Fruit fly (Drosophila melanogaster) whole organism, prepupa: ENCODE measurements around the gene CG32554.

Source experiments
- Blimp-1 ChIP-seq: fragments of 200-800 bp; sonication (Bioruptor generic); optimal IDR thresholded peaks from 3 replicates; lab custom pipeline; 2017; ENCODE audit warnings: missing biosample characterization, missing genetic modification characterization, mild to moderate bottlenecking, moderate library complexity, missing genetic modification reagents
- CG10669 ChIP-seq: fragments of 200-800 bp; sonication (Bioruptor generic); optimal IDR thresholded peaks from 3 replicates; lab custom pipeline; 2018; ENCODE audit warnings: missing biosample characterization, mild to moderate bottlenecking, missing genetic modification characterization, moderate library complexity
- CG11294 ChIP-seq: fragments of 200-800 bp; sonication (Bioruptor generic); IDR thresholded peaks from 2 replicates; pipeline ENCODE4 v1.3.6; 2022; ENCODE audit warnings: missing biosample characterization, missing genetic modification characterization
- CG11762 ChIP-seq: fragments of 200-800 bp; sonication (Bioruptor generic); optimal IDR thresholded peaks from 3 replicates; lab custom pipeline; 2016; ENCODE audit warnings: missing biosample characterization, missing genetic modification characterization; ENCODE audit not compliant: insufficient read depth
- CG11902 ChIP-seq: fragments of 200-800 bp; sonication (Bioruptor generic); optimal IDR thresholded peaks from 3 replicates; lab custom pipeline; 2016; ENCODE audit warnings: missing biosample characterization, missing genetic modification characterization
- CG15336 ChIP-seq: fragments of 200-800 bp; sonication (Bioruptor generic); IDR thresholded peaks from 2 replicates; pipeline ENCODE4 v1.3.6; 2022; ENCODE audit warnings: missing biosample characterization, missing genetic modification characterization
- CG16779 ChIP-seq: fragments of 200-800 bp; sonication (Bioruptor generic); optimal IDR thresholded peaks from 3 replicates; lab custom pipeline; 2017; ENCODE audit warnings: missing biosample characterization, mild to moderate bottlenecking, missing genetic modification characterization
- CG3032 ChIP-seq: fragments of 200-800 bp; optimal IDR thresholded peaks from 2 replicates; lab custom pipeline; 2019; ENCODE audit warnings: missing biosample characterization, mild to moderate bottlenecking, missing genetic modification characterization, moderate library complexity
- CG32006 ChIP-seq: fragments of 200-800 bp; sonication (Bioruptor generic); optimal IDR thresholded peaks from 3 replicates; lab custom pipeline; 2017; ENCODE audit warnings: missing biosample characterization, mild to moderate bottlenecking, missing genetic modification characterization
- CG3919 ChIP-seq: fragments of 200-800 bp; sonication (Bioruptor generic); optimal IDR thresholded peaks from 3 replicates; lab custom pipeline; 2016; ENCODE audit warnings: missing biosample characterization, missing genetic modification characterization
- CG6276 ChIP-seq: fragments of 200-800 bp; sonication (Bioruptor generic); optimal IDR thresholded peaks from 2 replicates; lab custom pipeline; 2017; ENCODE audit warnings: missing biosample characterization, mild to moderate bottlenecking, missing genetic modification characterization
- CG6792 ChIP-seq: fragments of 200-800 bp; sonication (Bioruptor generic); optimal IDR thresholded peaks from 3 replicates; lab custom pipeline; 2016; ENCODE audit warnings: missing biosample characterization, missing genetic modification characterization
- CG6808 ChIP-seq: fragments of 200-800 bp; sonication (Bioruptor generic); optimal IDR thresholded peaks from 3 replicates; lab custom pipeline; 2017; ENCODE audit warnings: missing biosample characterization, missing genetic modification characterization, mild to moderate bottlenecking, moderate library complexity, missing genetic modification reagents
- CG6854 ChIP-seq: fragments of 200-800 bp; sonication (Bioruptor generic); optimal IDR thresholded peaks from 2 replicates; lab custom pipeline; 2017; ENCODE audit warnings: missing biosample characterization, mild to moderate bottlenecking, missing genetic modification characterization
- CG8119 ChIP-seq: fragments of 200-800 bp; sonication (Bioruptor generic); IDR thresholded peaks from 3 replicates; pipeline ENCODE4 v1.3.6; 2022; ENCODE audit warnings: missing biosample characterization, missing genetic modification characterization
- CG8632 ChIP-seq: fragments of 200-800 bp; sonication (Bioruptor generic); optimal IDR thresholded peaks from 3 replicates; lab custom pipeline; 2016; ENCODE audit warnings: missing biosample characterization, missing genetic modification characterization
- Eip75B ChIP-seq: fragments of 200-800 bp; sonication (Bioruptor generic); optimal IDR thresholded peaks from 3 replicates; lab custom pipeline; 2016; ENCODE audit warnings: missing biosample characterization, missing genetic modification characterization
- Eip78C ChIP-seq: fragments of 200-800 bp; sonication (Bioruptor generic); peaks from one replicate; lab custom pipeline; 2016; ENCODE audit warnings: missing biosample characterization, missing genetic modification characterization
- Eip93F ChIP-seq: fragments of 200-800 bp; sonication (Bioruptor generic); optimal IDR thresholded peaks from 2 replicates; lab custom pipeline; 2016; ENCODE audit warnings: missing biosample characterization, mild to moderate bottlenecking, missing genetic modification characterization
- Ets21C ChIP-seq: fragments of 200-800 bp; sonication (Bioruptor generic); optimal IDR thresholded peaks from 3 replicates; lab custom pipeline; 2016; ENCODE audit warnings: missing biosample characterization, missing genetic modification characterization
- Ets96B ChIP-seq: fragments of 200-800 bp; optimal IDR thresholded peaks from 2 replicates; lab custom pipeline; 2019; ENCODE audit warnings: missing biosample characterization, mild to moderate bottlenecking, missing genetic modification characterization, moderate library complexity
- Gug ChIP-seq: fragments of 200-800 bp; sonication (Bioruptor generic); IDR thresholded peaks from 2 replicates; pipeline ENCODE4 v1.3.6; 2022; ENCODE audit warnings: missing biosample characterization, missing genetic modification characterization
- Hr38 ChIP-seq: sonication (Bioruptor generic); optimal IDR thresholded peaks from 2 replicates; lab custom pipeline; 2016; ENCODE audit warnings: missing biosample characterization, missing genetic modification characterization
- Hr39 ChIP-seq: fragments of 200-800 bp; sonication (Bioruptor generic); optimal IDR thresholded peaks from 2 replicates; lab custom pipeline; 2016; ENCODE audit warnings: missing biosample characterization, missing genetic modification characterization
- Met ChIP-seq: fragments of 200-800 bp; sonication (Bioruptor generic); optimal IDR thresholded peaks from 3 replicates; lab custom pipeline; 2016; ENCODE audit warnings: missing biosample characterization, missing genetic modification characterization
- OdsH ChIP-seq: fragments of 200-800 bp; sonication (Bioruptor generic); optimal IDR thresholded peaks from 3 replicates; lab custom pipeline; 2016; ENCODE audit warnings: missing biosample characterization, missing genetic modification characterization
- Sox102F ChIP-seq: fragments of 200-800 bp; sonication (Bioruptor generic); optimal IDR thresholded peaks from 2 replicates; lab custom pipeline; 2016; ENCODE audit warnings: missing biosample characterization, mild to moderate bottlenecking, missing genetic modification characterization
- Sox14 ChIP-seq: fragments of 200-800 bp; sonication (Bioruptor generic); optimal IDR thresholded peaks from 3 replicates; lab custom pipeline; 2016; ENCODE audit warnings: missing biosample characterization, missing genetic modification characterization
- Sox15 ChIP-seq: fragments of 200-800 bp; sonication (Bioruptor generic); optimal IDR thresholded peaks from 3 replicates; lab custom pipeline; 2016; ENCODE audit warnings: missing biosample characterization, missing genetic modification characterization
- achi ChIP-seq: fragments of 200-800 bp; sonication (Bioruptor generic); optimal IDR thresholded peaks from 3 replicates; lab custom pipeline; 2016; ENCODE audit warnings: missing biosample characterization, missing genetic modification characterization
- acj6 ChIP-seq: fragments of 200-800 bp; sonication (Bioruptor generic); optimal IDR thresholded peaks from 3 replicates; lab custom pipeline; 2016; ENCODE audit warnings: missing biosample characterization, missing genetic modification characterization
- dac ChIP-seq: fragments of 200-800 bp; sonication (Bioruptor generic); optimal IDR thresholded peaks from 2 replicates; lab custom pipeline; 2017; ENCODE audit warnings: missing biosample characterization, mild to moderate bottlenecking, missing genetic modification characterization
- dsx ChIP-seq: fragments of 200-800 bp; optimal IDR thresholded peaks from 3 replicates; lab custom pipeline; 2019; ENCODE audit warnings: missing biosample characterization, mild to moderate bottlenecking, missing genetic modification characterization, moderate library complexity; ENCODE audit not compliant: poor library complexity, severe bottlenecking
- eg ChIP-seq: fragments of 200-800 bp; sonication (Bioruptor generic); IDR thresholded peaks from 3 replicates; pipeline ENCODE4 v1.3.6; 2022; ENCODE audit warnings: missing biosample characterization, missing genetic modification characterization
- fd59A ChIP-seq: fragments of 200-800 bp; sonication (Bioruptor generic); optimal IDR thresholded peaks from 2 replicates; lab custom pipeline; 2017; ENCODE audit warnings: missing biosample characterization, mild to moderate bottlenecking, missing genetic modification characterization, missing genetic modification reagents
- fkh ChIP-seq: fragments of 200-800 bp; sonication (Bioruptor generic); optimal IDR thresholded peaks from 3 replicates; lab custom pipeline; 2017; ENCODE audit warnings: missing biosample characterization, mild to moderate bottlenecking, missing genetic modification characterization, moderate library complexity
- lz ChIP-seq: fragments of 200-800 bp; sonication (Bioruptor generic); optimal IDR thresholded peaks from 3 replicates; lab custom pipeline; 2016; ENCODE audit warnings: missing biosample characterization, missing genetic modification characterization
- net ChIP-seq: fragments of 200-800 bp; sonication (Bioruptor generic); optimal IDR thresholded peaks from 3 replicates; lab custom pipeline; 2016; ENCODE audit warnings: missing biosample characterization, missing genetic modification characterization
- pdm3 ChIP-seq: fragments of 200-800 bp; sonication (Bioruptor generic); optimal IDR thresholded peaks from 3 replicates; lab custom pipeline; 2016; ENCODE audit warnings: missing biosample characterization, missing genetic modification characterization
- salr ChIP-seq, 2 experiments: fragments of 200-800 bp; sonication (Bioruptor generic); optimal IDR thresholded peaks; 3 replicates each; lab custom pipeline; 2016 to 2018; ENCODE audit warnings: missing biosample characterization in 2 of 2, missing genetic modification characterization in 2 of 2, mild to moderate bottlenecking in 1 of 2
- spab ChIP-seq: fragments of 200-800 bp; sonication (Bioruptor generic); optimal IDR thresholded peaks from 2 replicates; lab custom pipeline; 2017; ENCODE audit warnings: missing biosample characterization, mild to moderate bottlenecking, missing genetic modification characterization, missing genetic modification reagents
- ss ChIP-seq, 2 experiments: fragments of 200-800 bp; sonication (Bioruptor generic); optimal IDR thresholded peaks; 2 replicates in 1 of 2; 3 replicates in 1 of 2; lab custom pipeline; 2017 to 2018; ENCODE audit warnings: mild to moderate bottlenecking in 2 of 2, missing biosample characterization in 2 of 2, missing genetic modification characterization in 2 of 2, moderate library complexity in 1 of 2
- svp ChIP-seq: fragments of 200-800 bp; sonication (Bioruptor generic); peaks from one replicate; lab custom pipeline; 2016; ENCODE audit warnings: missing biosample characterization, missing genetic modification characterization
- topi ChIP-seq: fragments of 200-800 bp; sonication (Bioruptor generic); optimal IDR thresholded peaks from 3 replicates; lab custom pipeline; 2016; ENCODE audit warnings: missing biosample characterization, missing genetic modification characterization
- vri ChIP-seq: fragments of 200-800 bp; sonication (Bioruptor generic); optimal IDR thresholded peaks from 3 replicates; lab custom pipeline; 2016; ENCODE audit warnings: missing biosample characterization, mild to moderate bottlenecking, missing genetic modification characterization

Gene CG32554

dm6 chrX:17844623-17845022 is 7.9 kb downstream of the CG32554 start, which contains the start of the genes CG8142 and Ucp4A (continued):
- TF ChIP-seq Eip78C (GFP tag; lab: Kevin White, UChicago) (peak; percentile 96), vri (peak; percentile 51), Eip75B (GFP tag; lab: Kevin White, UChicago) (peak; percentile 72), net (GFP tag; lab: Kevin White, UChicago) (peak; percentile 78), lz (GFP tag; lab: Kevin White, UChicago) (peak; percentile 83), spab (GFP tag; lab: Kevin White, UChicago) (peak; percentile 80), acj6 (GFP tag; lab: Kevin White, UChicago) (peak; percentile 91), Ets96B (tag; lab: Kevin White, UChicago) (peak; percentile 95), OdsH (peak; percentile 92), CG11762 (peak; percentile 85), Blimp-1 (peak; percentile 77), fkh (GFP tag; lab: Kevin White, UChicago) (peak; percentile 61), Hr38 (no peak), CG32006 (GFP tag; lab: Kevin White, UChicago) (peak; percentile 91), CG3919 (peak; percentile 92), topi (GFP tag; lab: Kevin White, UChicago) (peak; percentile 85), CG15336 (GFP tag; lab: Robert Waterston, UW) (peak; percentile 96), svp (peak; percentile 96), Sox102F (GFP tag; lab: Kevin White, UChicago) (no peak), fd59A (GFP tag; lab: Kevin White, UChicago) (peak; percentile 71), CG10669 (GFP tag; lab: Kevin White, UChicago) (peak; percentile 90)

- TF ChIP-seq CG15336 (GFP tag; lab: Robert Waterston, UW) (no peak), ss (GFP tag; optimal IDR thresholded peaks at IDR 0.05; lab: Kevin White, UChicago) (no peak), Eip78C (GFP tag; lab: Kevin White, UChicago) (peak; percentile 60), Eip93F (no peak), acj6 (GFP tag; lab: Kevin White, UChicago) (no peak)
These were observed 10.6 kb downstream of the CG32554 start, which contains the start of gene Taf9 for dm6 chrX:17841923-17842322. Taf9 (plus strand) TSS chrX:17842161.

dm6 chrX:17836420-17836932 is 16.0 kb downstream of the CG32554 start:
- no peak for TF ChIP-seq Eip93F
- TF ChIP-seq Ets21C (GFP tag; lab: Kevin White, UChicago) = no peak
- no peak for TF ChIP-seq Met (GFP tag; lab: Kevin White, UChicago)
- TF ChIP-seq topi (GFP tag; lab: Kevin White, UChicago) = no peak
- no peak for TF ChIP-seq Sox14
- peak; percentile 39 for TF ChIP-seq Ets96B (tag; lab: Kevin White, UChicago)
- TF ChIP-seq CG3032 (tag; lab: Kevin White, UChicago) = peak; percentile 45
- no peak for TF ChIP-seq Eip75B (GFP tag; lab: Kevin White, UChicago)
- TF ChIP-seq eg = no peak; the same call in 2 of the 3 replicates
- TF ChIP-seq CG11762 = no peak
- TF ChIP-seq dsx = peak; percentile 35
- peak; percentile 2 for TF ChIP-seq CG8632 (GFP tag; lab: Kevin White, UChicago)
- no peak for TF ChIP-seq vri
- no peak for TF ChIP-seq salr (GFP tag; optimal IDR thresholded peaks at IDR 0.05; lab: Kevin White, UChicago)
- TF ChIP-seq CG6808 (GFP tag; lab: Kevin White, UChicago) = peak; percentile 43
- TF ChIP-seq CG6792 = no peak
- no peak for TF ChIP-seq lz (GFP tag; lab: Kevin White, UChicago)
- TF ChIP-seq pdm3 (GFP tag; lab: Kevin White, UChicago) = no peak
- TF ChIP-seq svp = no peak
- TF ChIP-seq Gug = no peak
- no peak for TF ChIP-seq CG6854 (GFP tag; lab: Kevin White, UChicago)
- peak; percentile 23 for TF ChIP-seq fd59A (GFP tag; lab: Kevin White, UChicago)
- no peak for TF ChIP-seq net (GFP tag; lab: Kevin White, UChicago)
- TF ChIP-seq achi (GFP tag; lab: Kevin White, UChicago) = no peak
- TF ChIP-seq Sox15 (GFP tag; lab: Kevin White, UChicago) = no peak
- no peak for TF ChIP-seq fkh (GFP tag; lab: Kevin White, UChicago)
- peak; percentile 52 for TF ChIP-seq CG32006 (GFP tag; lab: Kevin White, UChicago)
- no peak for TF ChIP-seq Hr39 (GFP tag; lab: Kevin White, UChicago)
- no peak for TF ChIP-seq CG11902 (GFP tag; lab: Kevin White, UChicago)
- TF ChIP-seq CG11294 (GFP tag; lab: Robert Waterston, UW) = no peak
- peak; percentile 23 for TF ChIP-seq CG6276 (GFP tag; lab: Kevin White, UChicago)
- 0 out of 3 replicates have a peak, but pooled peaks have one; percentile 23 for TF ChIP-seq CG8119 (GFP tag; lab: Robert Waterston, UW)
- no peak for TF ChIP-seq Blimp-1
- no peak for TF ChIP-seq CG16779
- TF ChIP-seq dac (GFP tag; lab: Kevin White, UChicago) = no peak
- peak; percentile 30 for TF ChIP-seq CG10669 (GFP tag; lab: Kevin White, UChicago)
